Worm (Caenorhabditis elegans): ENCODE measurements around the gene srw-21.

Gene srw-21

ce11 chrV:15465032-15465727, 22.7 kb upstream of the srw-21 start, which contains the start of gene pqn-71 (continued):
- TF ChIP-seq swsn-7 (tag; optimal IDR thresholded peaks at IDR 0.05) (peak; percentile 78), nhr-47 (tag; optimal IDR thresholded peaks at IDR 0.05) (peak; percentile 91), tbx-2 (tag; optimal IDR thresholded peaks at IDR 0.05) (peak; percentile 76), lin-15B (tag; optimal IDR thresholded peaks at IDR 0.05) (no peak), elt-3 (tag; optimal IDR thresholded peaks at IDR 0.05) (peak in 2 of 6 experiments; percentile 45 to 72), skn-1 (tag; optimal IDR thresholded peaks at IDR 0.05) (peak; percentile 49), zip-4 (GFP tag; optimal IDR thresholded peaks at IDR 0.05) (peak; percentile 33), lin-39 (tag; optimal IDR thresholded peaks at IDR 0.05) (no peak), fkh-10 (GFP tag; optimal IDR thresholded peaks at IDR 0.05) (no peak), unc-98 (GFP tag; IDR thresholded peaks at IDR 0.05) (0 out of 2 replicates have a peak, but pooled peaks have one; percentile 25), nhr-76 (tag; optimal IDR thresholded peaks at IDR 0.05) (no peak), ceh-88 (GFP tag; IDR thresholded peaks at IDR 0.05) (0 out of 2 replicates have a peak, but pooled peaks have one; percentile 43), efl-1 (optimal IDR thresholded peaks at IDR 0.05) (peak; percentile 42 to 68), efl-1 (GFP tag; optimal IDR thresholded peaks at IDR 0.05 in 1 of 2) (peak; percentile 42 to 96), dsc-1 (tag; optimal IDR thresholded peaks at IDR 0.05) (peak; percentile 79), unc-86 (tag; optimal IDR thresholded peaks at IDR 0.05) (peak; percentile 42), nhr-28 (tag; optimal IDR thresholded peaks at IDR 0.05) (no peak), fos-1 (tag; optimal IDR thresholded peaks at IDR 0.05) (peak; percentile 47), nhr-20 (tag; optimal IDR thresholded peaks at IDR 0.05) (peak; percentile 85), xbp-1 (tag; optimal IDR thresholded peaks at IDR 0.05) (peak; percentile 65), ama-1 (optimal IDR thresholded peaks at IDR 0.05) (no peak), nhr-90 (tag; optimal IDR thresholded peaks at IDR 0.05; ENCODE audit: poor library complexity) (peak; percentile 94), mdl-1 (tag; optimal IDR thresholded peaks at IDR 0.05) (peak in 1 of 2 experiments; percentile 51), ceh-82 (tag; optimal IDR thresholded peaks at IDR 0.05) (peak; percentile 41 to 65 (median 50)), efl-3 (GFP tag; optimal IDR thresholded peaks at IDR 0.05) (peak; percentile 22), isw-1 (GFP tag; IDR thresholded peaks at IDR 0.05) (peak; percentile 27), egl-27 (tag; optimal IDR thresholded peaks at IDR 0.05) (no peak), sptf-1 (tag; optimal IDR thresholded peaks at IDR 0.05) (no peak), sox-4 (tag; optimal IDR thresholded peaks at IDR 0.05) (peak; percentile 45), ets-5 (GFP tag; IDR thresholded peaks at IDR 0.05) (no peak), elt-2 (tag; optimal IDR thresholded peaks at IDR 0.05) (peak; percentile 83), lin-35 (GFP tag; optimal IDR thresholded peaks at IDR 0.05) (peak; percentile 42 to 75), dpl-1 (GFP tag; optimal IDR thresholded peaks at IDR 0.05) (peak; percentile 39 to 58 (median 48)), blmp-1 (tag; optimal IDR thresholded peaks at IDR 0.05) (peak; percentile 32), snpc-4 (tag; optimal IDR thresholded peaks at IDR 0.05) (peak; percentile 55), nhr-84 (tag; optimal IDR thresholded peaks at IDR 0.05) (no peak), jun-1 (tag; optimal IDR thresholded peaks at IDR 0.05) (peak; percentile 83), sup-37 (GFP tag; optimal IDR thresholded peaks at IDR 0.05) (peak; percentile 41), lir-3 (tag; optimal IDR thresholded peaks at IDR 0.05; ENCODE audit: poor library complexity) (peak; percentile 44)

- TF ChIP-seq sptf-1 (tag; optimal IDR thresholded peaks at IDR 0.05), result no peak
- no peak for TF ChIP-seq snu-23 (GFP tag; optimal IDR thresholded peaks at IDR 0.05)
- TF ChIP-seq lin-39 (tag; optimal IDR thresholded peaks at IDR 0.05), result no peak
- TF ChIP-seq nhr-19 (GFP tag; conservative IDR thresholded peaks at IDR 0.05), result no peak
- no peak for TF ChIP-seq ama-1 (optimal IDR thresholded peaks at IDR 0.05)
- peak; percentile 44 for TF ChIP-seq nhr-85 (tag)
These were observed 21.8 kb upstream of the srw-21 start for ce11 chrV:15466017-15466416.

Measured in whole organism, L1 larva.